Fruit fly (Drosophila melanogaster) whole organism, embryonic: ENCODE results near the gene syd.

ENCODE experiments used
- Adf1 ChIP-seq: fragments of 200-800 bp; sonication (Bioruptor generic); IDR thresholded peaks from 2 replicates; pipeline ENCODE4 v1.3.6; 2022; ENCODE audit warnings: missing biosample characterization, missing genetic modification characterization
- Atf6 ChIP-seq: fragments of 200-800 bp; sonication (Bioruptor generic); IDR thresholded peaks from 2 replicates; pipeline ENCODE4 v1.3.6; 2022; ENCODE audit warnings: missing biosample characterization, missing genetic modification characterization
- B-H1 ChIP-seq: fragments of 200-800 bp; sonication (Bioruptor generic); IDR thresholded peaks from 3 replicates; pipeline ENCODE4 v1.3.6; 2022; ENCODE audit warnings: missing biosample characterization, missing genetic modification characterization
- CG10543 ChIP-seq: fragments of 200-800 bp; sonication (Bioruptor generic); optimal IDR thresholded peaks from 3 replicates; lab custom pipeline; 2017; ENCODE audit warnings: missing biosample characterization, mild to moderate bottlenecking, missing genetic modification characterization, moderate library complexity
- CG12391 ChIP-seq: fragments of 200-800 bp; sonication (Bioruptor generic); optimal IDR thresholded peaks from 3 replicates; lab custom pipeline; 2018; ENCODE audit warnings: missing biosample characterization, mild to moderate bottlenecking, missing genetic modification characterization, moderate library complexity
- CG12659 ChIP-seq: fragments of 200-800 bp; sonication (Bioruptor generic); optimal IDR thresholded peaks from 3 replicates; lab custom pipeline; 2017; ENCODE audit warnings: mild to moderate bottlenecking, missing biosample characterization, missing genetic modification reagents, missing genetic modification characterization
- CG12744 ChIP-seq: fragments of 200-800 bp; sonication (Bioruptor generic); optimal IDR thresholded peaks from 2 replicates; lab custom pipeline; 2016; ENCODE audit warnings: missing biosample characterization, missing genetic modification characterization
- CG13424 ChIP-seq: fragments of 200-800 bp; sonication (Bioruptor generic); optimal IDR thresholded peaks from 2 replicates; lab custom pipeline; 2019; ENCODE audit warnings: missing biosample characterization, mild to moderate bottlenecking, missing genetic modification characterization, moderate library complexity
- CG14710 ChIP-seq: fragments of 200-800 bp; sonication (Bioruptor generic); optimal IDR thresholded peaks from 3 replicates; lab custom pipeline; 2019; ENCODE audit warnings: missing biosample characterization, mild to moderate bottlenecking, missing genetic modification characterization, moderate library complexity
- CG1529 ChIP-seq: fragments of 200-800 bp; sonication (Bioruptor generic); optimal IDR thresholded peaks from 3 replicates; lab custom pipeline; 2018; ENCODE audit warnings: missing biosample characterization, missing genetic modification characterization
- CG15696 ChIP-seq: fragments of 200-800 bp; sonication (Bioruptor generic); optimal IDR thresholded peaks from 2 replicates; lab custom pipeline; 2019; ENCODE audit warnings: missing biosample characterization, mild to moderate bottlenecking, missing genetic modification characterization, moderate library complexity
- CG1603 ChIP-seq: fragments of 200-800 bp; sonication (Bioruptor generic); optimal IDR thresholded peaks from 2 replicates; lab custom pipeline; 2019; ENCODE audit warnings: missing biosample characterization, mild to moderate bottlenecking, missing genetic modification characterization, moderate library complexity
- CG17359 ChIP-seq: fragments of 200-800 bp; sonication (Bioruptor generic); optimal IDR thresholded peaks from 3 replicates; lab custom pipeline; 2018; ENCODE audit warnings: missing biosample characterization, mild to moderate bottlenecking, missing genetic modification characterization, moderate library complexity
- CG18011 ChIP-seq: fragments of 200-800 bp; sonication (Bioruptor generic); optimal IDR thresholded peaks from 2 replicates; lab custom pipeline; 2017; ENCODE audit warnings: missing biosample characterization, missing genetic modification characterization, mild to moderate bottlenecking, moderate library complexity, missing genotype
- CG1832 ChIP-seq: fragments of 200-800 bp; sonication (Bioruptor generic); optimal IDR thresholded peaks from 2 replicates; lab custom pipeline; 2017; ENCODE audit warnings: missing biosample characterization, mild to moderate bottlenecking, missing genetic modification characterization, inconsistent platforms
- CG31441 ChIP-seq: fragments of 200-800 bp; sonication (Bioruptor generic); IDR thresholded peaks from 2 replicates; pipeline ENCODE4 v1.3.6; 2022; ENCODE audit warnings: missing biosample characterization, missing genetic modification characterization
- CG4424 ChIP-seq: fragments of 200-800 bp; sonication (Bioruptor generic); optimal IDR thresholded peaks from 3 replicates; lab custom pipeline; 2016; ENCODE audit warnings: missing biosample characterization, missing genetic modification characterization
- CG6765 ChIP-seq: fragments of 200-800 bp; sonication (Bioruptor generic); optimal IDR thresholded peaks from 3 replicates; lab custom pipeline; 2017; ENCODE audit warnings: missing biosample characterization, mild to moderate bottlenecking, missing genetic modification characterization
- CG7963 ChIP-seq: fragments of 200-800 bp; sonication (Bioruptor generic); IDR thresholded peaks from 3 replicates; pipeline ENCODE4 v1.3.6; 2022; ENCODE audit warnings: missing biosample characterization, missing genetic modification characterization; ENCODE audit not compliant: partially characterized antibody
- CG8089 ChIP-seq: fragments of 200-800 bp; sonication (Bioruptor generic); optimal IDR thresholded peaks from 3 replicates; lab custom pipeline; 2016; ENCODE audit warnings: missing biosample characterization, missing genetic modification characterization
- CG8388 ChIP-seq: fragments of 200-800 bp; sonication (Bioruptor generic); optimal IDR thresholded peaks from 2 replicates; lab custom pipeline; 2019; ENCODE audit warnings: missing biosample characterization, mild to moderate bottlenecking, missing genetic modification characterization, moderate library complexity
- D19A ChIP-seq: fragments of 200-800 bp; optimal IDR thresholded peaks from 3 replicates; lab custom pipeline; 2019; ENCODE audit warnings: missing biosample characterization, mild to moderate bottlenecking, missing genetic modification characterization, moderate library complexity
- Dip3 ChIP-seq: fragments of 200-800 bp; sonication (Bioruptor generic); optimal IDR thresholded peaks from 3 replicates; lab custom pipeline; 2016; ENCODE audit warnings: missing biosample characterization, missing genetic modification characterization
- Drgx ChIP-seq: fragments of 200-800 bp; sonication (Bioruptor generic); IDR thresholded peaks from 2 replicates; pipeline ENCODE4 v1.3.6; 2022; ENCODE audit warnings: missing biosample characterization, missing genetic modification characterization
- Elba2 ChIP-seq: fragments of 200-800 bp; sonication (Bioruptor generic); optimal IDR thresholded peaks from 3 replicates; lab custom pipeline; 2016; ENCODE audit warnings: missing biosample characterization, missing genetic modification characterization
- Hand ChIP-seq: fragments of 200-800 bp; sonication (Bioruptor generic); optimal IDR thresholded peaks from 2 replicates; lab custom pipeline; 2017; ENCODE audit warnings: mild to moderate bottlenecking, missing biosample characterization, missing genetic modification reagents, missing genetic modification characterization
- Hr3 ChIP-seq: fragments of 200-800 bp; sonication (Bioruptor generic); optimal IDR thresholded peaks from 3 replicates; lab custom pipeline; 2016; ENCODE audit warnings: missing biosample characterization, missing genetic modification characterization
- Hsf ChIP-seq: fragments of 200-800 bp; sonication (Bioruptor generic); optimal IDR thresholded peaks from 3 replicates; lab custom pipeline; 2016; ENCODE audit warnings: missing biosample characterization, missing genetic modification characterization
- Jarid2 ChIP-seq: fragments of 200-800 bp; sonication (Bioruptor generic); optimal IDR thresholded peaks from 3 replicates; lab custom pipeline; 2017; ENCODE audit warnings: mild to moderate bottlenecking, missing biosample characterization, missing genetic modification reagents, missing genetic modification characterization
- Kr ChIP-seq: fragments of 200-800 bp; sonication (Bioruptor generic); optimal IDR thresholded peaks from 2 replicates; lab custom pipeline; 2017; ENCODE audit warnings: missing biosample characterization, mild to moderate bottlenecking, missing genetic modification characterization
- Lhr ChIP-seq: fragments of 200-800 bp; sonication (Bioruptor generic); optimal IDR thresholded peaks from 3 replicates; lab custom pipeline; 2017; ENCODE audit warnings: mild to moderate bottlenecking, missing biosample characterization, missing genetic modification reagents, missing genetic modification characterization
- Xbp1 ChIP-seq: fragments of 200-800 bp; sonication (Bioruptor generic); optimal IDR thresholded peaks from 3 replicates; lab custom pipeline; 2016; ENCODE audit warnings: missing biosample characterization, mild to moderate bottlenecking, missing genetic modification characterization
- Xrp1 ChIP-seq: fragments of 200-800 bp; sonication (Bioruptor generic); IDR thresholded peaks from 2 replicates; pipeline ENCODE4 v1.3.6; 2022; ENCODE audit warnings: missing biosample characterization, missing genetic modification characterization
- dmrt99B ChIP-seq: fragments of 200-800 bp; sonication (Bioruptor generic); optimal IDR thresholded peaks from 2 replicates; lab custom pipeline; 2018; ENCODE audit warnings: missing biosample characterization, mild to moderate bottlenecking, missing genetic modification characterization, moderate library complexity
- en ChIP-seq: fragments of 200-800 bp; sonication (Bioruptor generic); optimal IDR thresholded peaks from 2 replicates; lab custom pipeline; 2016; ENCODE audit warnings: missing biosample characterization, missing genetic modification characterization
- fu2 ChIP-seq: fragments of 200-800 bp; sonication (Bioruptor generic); optimal IDR thresholded peaks from 2 replicates; lab custom pipeline; 2016; ENCODE audit warnings: missing biosample characterization, missing genetic modification characterization
- gcm2 ChIP-seq: fragments of 200-800 bp; sonication (Bioruptor generic); optimal IDR thresholded peaks from 2 replicates; lab custom pipeline; 2016; ENCODE audit warnings: missing biosample characterization, missing genetic modification characterization
- gem ChIP-seq: fragments of 200-800 bp; sonication (Bioruptor generic); optimal IDR thresholded peaks from 2 replicates; lab custom pipeline; 2019; ENCODE audit warnings: missing biosample characterization, mild to moderate bottlenecking, missing genetic modification characterization, moderate library complexity
- gro ChIP-seq: fragments of 200-800 bp; sonication (Bioruptor generic); optimal IDR thresholded peaks from 2 replicates; lab custom pipeline; 2016; ENCODE audit warnings: missing biosample characterization, missing genetic modification characterization
- gsb ChIP-seq: fragments of 200-800 bp; sonication (Bioruptor generic); IDR thresholded peaks from 2 replicates; pipeline ENCODE4 v1.3.6; 2022; ENCODE audit warnings: missing biosample characterization, missing genetic modification characterization
- gsb-n ChIP-seq: fragments of 200-800 bp; sonication (Bioruptor generic); optimal IDR thresholded peaks from 3 replicates; lab custom pipeline; 2018; ENCODE audit warnings: missing biosample characterization, mild to moderate bottlenecking, missing genetic modification characterization
- her ChIP-seq: fragments of 200-800 bp; sonication (Bioruptor generic); optimal IDR thresholded peaks from 2 replicates; lab custom pipeline; 2016; ENCODE audit warnings: missing biosample characterization, missing genetic modification characterization
- hkb ChIP-seq, 2 experiments: fragments of 200-800 bp in 1 of 2; fragments of >200 bp in 1 of 2; sonication (Bioruptor generic) in 1 of 2; IDR thresholded peaks in 1 of 2; optimal IDR thresholded peaks in 1 of 2; 2 replicates each; pipeline versions ENCODE4 v1.3.6 to Lab custom; 2017 to 2022; ENCODE audit warnings: missing biosample characterization in 1 of 2, missing genetic modification characterization in 1 of 2
- jumu ChIP-seq: fragments of 200-800 bp; sonication (Bioruptor generic); optimal IDR thresholded peaks from 3 replicates; lab custom pipeline; 2016; ENCODE audit warnings: missing biosample characterization, missing genetic modification characterization
- klu ChIP-seq: fragments of 200-800 bp; sonication (Bioruptor generic); IDR thresholded peaks from 2 replicates; pipeline ENCODE4 v1.3.6; 2022; ENCODE audit warnings: missing biosample characterization, missing genetic modification characterization
- lola ChIP-seq, 3 experiments: fragments of >200 bp in 2 of 3; fragments of 200-800 bp in 1 of 3; sonication (Bioruptor generic) in 1 of 3; optimal IDR thresholded peaks; 2 replicates each; lab custom pipeline; 2017 to 2019; ENCODE audit warnings: missing biosample characterization in 3 of 3, missing genetic modification characterization in 3 of 3, mild to moderate bottlenecking in 1 of 3, moderate library complexity in 1 of 3
- nerfin-2 ChIP-seq: fragments of 200-800 bp; sonication (Bioruptor generic); IDR thresholded peaks from 2 replicates; pipeline ENCODE4 v1.3.6; 2022; ENCODE audit warnings: missing biosample characterization, missing genetic modification characterization; ENCODE audit not compliant: partially characterized antibody
- pan ChIP-seq, 4 experiments: fragments of >200 bp in 3 of 4; fragments of 200-800 bp in 1 of 4; sonication (Bioruptor generic) in 1 of 4; optimal IDR thresholded peaks in 3 of 4; IDR thresholded peaks in 1 of 4; 2 replicates each; pipeline versions ENCODE4 v1.3.6 to Lab custom; 2017 to 2022; ENCODE audit warnings: missing biosample characterization in 2 of 4, missing genetic modification characterization in 2 of 4, mixed read lengths in 1 of 4
- pfk ChIP-seq: fragments of 200-800 bp; sonication (Bioruptor generic); optimal IDR thresholded peaks from 2 replicates; lab custom pipeline; 2018; ENCODE audit warnings: missing biosample characterization, mild to moderate bottlenecking, missing genetic modification characterization, moderate library complexity
- twi ChIP-seq: fragments of 200-800 bp; optimal IDR thresholded peaks from 2 replicates; lab custom pipeline; 2019; ENCODE audit warnings: missing biosample characterization, mild to moderate bottlenecking, missing genetic modification characterization, moderate library complexity

Gene syd

DNA sequence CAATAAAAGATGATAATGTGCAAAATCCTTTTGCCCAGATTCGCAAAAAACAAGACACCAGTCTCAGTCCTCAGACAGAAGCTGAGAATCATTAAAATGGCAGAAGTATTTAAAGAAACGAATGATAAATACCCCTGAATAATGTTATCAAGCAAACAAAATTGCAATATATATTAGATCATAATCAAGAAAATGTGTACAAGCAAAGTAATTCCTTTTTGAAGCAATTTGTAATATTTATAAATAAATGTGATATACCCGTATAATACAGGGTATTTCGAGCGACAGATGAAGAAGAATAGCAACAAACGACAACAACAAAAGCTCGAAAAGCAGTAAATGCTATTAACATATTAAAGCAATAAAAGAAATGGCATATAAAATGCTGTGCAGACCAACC lies 22.2 kb upstream of the syd start (continued):
- TF ChIP-seq Kr (GFP tag; lab: Kevin White, UChicago) (no peak), CG10543 (no peak), CG8388 (GFP tag; lab: Kevin White, UChicago) (peak; percentile 12), gem (tag; lab: Kevin White, UChicago) (peak; percentile 59), Atf6 (no peak), gsb (GFP tag; lab: Robert Waterston, UW) (no peak), nerfin-2 (GFP tag; lab: Robert Waterston, UW) (no peak), twi (no peak), Xrp1 (GFP tag; lab: Robert Waterston, UW) (peak; percentile 59), Adf1 (no peak), CG1603 (tag; lab: Kevin White, UChicago) (peak; percentile 9), dmrt99B (tag; lab: Kevin White, UChicago) (peak; percentile 16), B-H1 (GFP tag; lab: Robert Waterston, UW) (no peak), CG15696 (no peak), hkb (optimal IDR thresholded peaks at IDR 0.05; lab: Kevin White, UChicago) (no peak), hkb (GFP tag; IDR thresholded peaks at IDR 0.05; lab: Robert Waterston, UW) (no peak), CG7963 (GFP tag; lab: Robert Waterston, UW) (no peak), CG12659 (GFP tag; lab: Kevin White, UChicago) (no peak), Drgx (GFP tag; lab: Robert Waterston, UW) (no peak), her (GFP tag; lab: Kevin White, UChicago) (no peak), D19A (tag; lab: Kevin White, UChicago) (peak; percentile 12), CG18011 (GFP tag; lab: Kevin White, UChicago) (no peak), fu2 (GFP tag; lab: Kevin White, UChicago) (no peak), pfk (GFP tag; lab: Kevin White, UChicago) (no peak), CG31441 (GFP tag; lab: Robert Waterston, UW) (no peak), CG8089 (GFP tag; lab: Kevin White, UChicago) (no peak), lola (GFP tag; optimal IDR thresholded peaks at IDR 0.05; lab: Kevin White, UChicago) (peak in 1 of 3 experiments; percentile 48), CG4424 (GFP tag; lab: Kevin White, UChicago) (no peak), CG13424 (tag; lab: Kevin White, UChicago) (peak; percentile 8), jumu (GFP tag; lab: Kevin White, UChicago) (no peak), Hsf (GFP tag; lab: Kevin White, UChicago) (no peak), Elba2 (GFP tag; lab: Kevin White, UChicago) (no peak), CG14710 (tag; lab: Kevin White, UChicago) (peak; percentile 4), Jarid2 (GFP tag; lab: Kevin White, UChicago) (no peak), Hand (GFP tag; lab: Kevin White, UChicago) (no peak), Lhr (no peak), gro (GFP tag; lab: Kevin White, UChicago) (no peak), CG12744 (GFP tag; lab: Kevin White, UChicago) (no peak), Xbp1 (GFP tag; lab: Kevin White, UChicago) (peak; percentile 15), klu (GFP tag; lab: Robert Waterston, UW) (no peak), Hr3 (GFP tag; lab: Kevin White, UChicago) (no peak), pan (optimal IDR thresholded peaks at IDR 0.05; lab: Kevin White, UChicago) (no peak), pan (GFP tag; optimal IDR thresholded peaks at IDR 0.05 in 1 of 2, IDR thresholded peaks at IDR 0.05 in 1 of 2) (no peak), CG6765 (no peak), gcm2 (GFP tag; lab: Kevin White, UChicago) (no peak), CG17359 (tag; lab: Kevin White, UChicago) (peak; percentile 12), CG12391 (peak; percentile 35), CG1832 (GFP tag; lab: Kevin White, UChicago) (no peak), Dip3 (GFP tag; lab: Kevin White, UChicago) (no peak), en (GFP tag; lab: Kevin White, UChicago) (no peak), CG1529 (GFP tag; lab: Kevin White, UChicago) (no peak), gsb-n (peak; percentile 23)
